Fruit fly (Drosophila melanogaster): ENCODE data around the gene CG43219.

The CG43219 gene

DNA sequence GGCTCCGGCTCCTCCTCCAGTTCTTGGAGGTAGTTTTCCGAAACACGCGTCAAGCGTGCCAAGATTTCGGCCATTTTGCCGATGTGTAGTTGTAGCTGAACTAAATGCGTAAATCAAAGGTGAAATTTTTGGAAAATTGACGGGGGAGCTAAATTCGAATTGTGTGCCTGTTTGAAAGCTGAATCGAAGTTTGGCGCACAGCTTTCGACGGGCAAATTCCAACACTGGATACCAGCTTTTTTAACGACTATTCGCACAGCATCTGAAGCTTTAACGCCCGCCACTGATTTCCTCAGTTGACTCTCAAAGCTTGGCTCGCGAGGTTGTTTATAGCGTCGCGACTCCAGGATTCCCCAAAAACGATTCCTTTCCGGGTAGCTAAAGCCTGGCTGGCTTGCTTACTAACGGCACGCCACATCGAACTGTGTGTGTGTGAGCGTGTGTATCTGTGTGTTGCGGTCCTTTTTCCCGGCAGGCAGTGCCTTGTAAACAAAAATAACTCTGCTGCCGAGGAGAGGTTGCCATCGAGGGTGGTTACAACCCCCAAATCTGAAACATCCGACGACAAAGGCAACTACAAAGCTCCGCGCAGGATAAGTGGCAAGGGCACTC is 10.2 kb upstream of the CG43219 start, which contains the start of the genes CG10510 and CG10508 (continued):
- no peak for TF ChIP-seq crol (GFP tag; IDR thresholded peaks at IDR 0.05)
- no peak for TF ChIP-seq CG10274 (GFP tag; optimal IDR thresholded peaks at IDR 0.05)
- no peak for TF ChIP-seq CG2678 (tag; optimal IDR thresholded peaks at IDR 0.05)
- TF ChIP-seq Dad (GFP tag; optimal IDR thresholded peaks at IDR 0.05), result no peak
- TF ChIP-seq Oli (tag; optimal IDR thresholded peaks at IDR 0.05), result no peak
- no peak for TF ChIP-seq CG13123 (GFP tag; optimal IDR thresholded peaks at IDR 0.05)
- no peak for TF ChIP-seq CG1832 (GFP tag; optimal IDR thresholded peaks at IDR 0.05)
- no peak for TF ChIP-seq Ets65A (GFP tag)
- TF ChIP-seq gcm (GFP tag; optimal IDR thresholded peaks at IDR 0.05), result no peak
- no peak for TF ChIP-seq Hey (tag; optimal IDR thresholded peaks at IDR 0.05)
- no peak for TF ChIP-seq CG1602 (GFP tag; optimal IDR thresholded peaks at IDR 0.05)
- TF ChIP-seq CG10565 (GFP tag; optimal IDR thresholded peaks at IDR 0.05), result no peak
- no peak for TF ChIP-seq Chrac-16 (GFP tag; optimal IDR thresholded peaks at IDR 0.05)
- no peak for TF ChIP-seq inv (GFP tag; IDR thresholded peaks at IDR 0.05; ENCODE audit: partially characterized antibody)
- peak; percentile 30 for TF ChIP-seq CG11504 (tag; optimal IDR thresholded peaks at IDR 0.05)
- no peak for TF ChIP-seq CG15011 (GFP tag; optimal IDR thresholded peaks at IDR 0.05)
- TF ChIP-seq bigmax (GFP tag; optimal IDR thresholded peaks at IDR 0.05), result no peak
- no peak for TF ChIP-seq CG12236 (GFP tag; optimal IDR thresholded peaks at IDR 0.05)
- no peak for TF ChIP-seq CG17359 (tag; optimal IDR thresholded peaks at IDR 0.05)
- TF ChIP-seq Lhr (GFP tag; optimal IDR thresholded peaks at IDR 0.05), result no peak
- TF ChIP-seq GATAe (GFP tag; conservative IDR thresholded peaks at IDR 0.05), result no peak
- no peak for TF ChIP-seq CG15073 (GFP tag; optimal IDR thresholded peaks at IDR 0.05)
- TF ChIP-seq Dp (GFP tag; optimal IDR thresholded peaks at IDR 0.05), result peak; percentile 76
- no peak for TF ChIP-seq CG10209 (GFP tag; optimal IDR thresholded peaks at IDR 0.05)
- TF ChIP-seq CG11093 (GFP tag; IDR thresholded peaks at IDR 0.05), result no peak
- no peak for TF ChIP-seq h (optimal IDR thresholded peaks at IDR 0.05)
- TF ChIP-seq lab (GFP tag; optimal IDR thresholded peaks at IDR 0.05), result peak; percentile 43
- no peak for TF ChIP-seq Poxn (GFP tag; IDR thresholded peaks at IDR 0.05)
- no peak for TF ChIP-seq Ptx1 (GFP tag; IDR thresholded peaks at IDR 0.05)
- TF ChIP-seq Gsc (GFP tag; IDR thresholded peaks at IDR 0.05), result no peak
- TF ChIP-seq CG2120 (GFP tag; optimal IDR thresholded peaks at IDR 0.05), result no peak
- TF ChIP-seq Scr (GFP tag; IDR thresholded peaks at IDR 0.05; ENCODE audit: partially characterized antibody), result no peak
- TF ChIP-seq CG4404 (GFP tag; IDR thresholded peaks at IDR 0.05), result no peak
- no peak for TF ChIP-seq bab2 (GFP tag; optimal IDR thresholded peaks at IDR 0.05)
- TF ChIP-seq ab (GFP tag; optimal IDR thresholded peaks at IDR 0.05), result no peak
- TF ChIP-seq CG11085 (GFP tag; IDR thresholded peaks at IDR 0.05), result no peak
- TF ChIP-seq B-H1 (GFP tag; IDR thresholded peaks at IDR 0.05), result no peak
- TF ChIP-seq CG8944 (GFP tag; optimal IDR thresholded peaks at IDR 0.05), result no peak
- TF ChIP-seq org-1 (GFP tag; optimal IDR thresholded peaks at IDR 0.05), result no peak
- TF ChIP-seq CG6654 (GFP tag; optimal IDR thresholded peaks at IDR 0.05), result no peak
- no peak for TF ChIP-seq CG11398 (GFP tag; optimal IDR thresholded peaks at IDR 0.05)
- TF ChIP-seq CG10543 (GFP tag; optimal IDR thresholded peaks at IDR 0.05), result no peak
- TF ChIP-seq Hand (GFP tag; optimal IDR thresholded peaks at IDR 0.05), result no peak
- no peak for TF ChIP-seq CG4820 (GFP tag; optimal IDR thresholded peaks at IDR 0.05)
- TF ChIP-seq tup (GFP tag; optimal IDR thresholded peaks at IDR 0.05), result no peak
- TF ChIP-seq wek (GFP tag; optimal IDR thresholded peaks at IDR 0.05), result no peak
- no peak for TF ChIP-seq wor (GFP tag; IDR thresholded peaks at IDR 0.05)
- no peak for TF ChIP-seq jing (GFP tag; optimal IDR thresholded peaks at IDR 0.05)
- TF ChIP-seq CG17912 (GFP tag; optimal IDR thresholded peaks at IDR 0.05), result no peak
- peak; percentile 7; the same call in 1 of the 3 replicates for TF ChIP-seq Dbx (GFP tag; IDR thresholded peaks at IDR 0.05)
- TF ChIP-seq Spps (tag; optimal IDR thresholded peaks at IDR 0.05), result no peak

Measured in whole organism, embryonic.